Worm (Caenorhabditis elegans) whole organism, young adult: ENCODE measurements around the gene W04B5.8.

Experiments used
- F49E8.2 ChIP-seq: sonication (generic microtip); optimal IDR thresholded peaks from 3 replicates; lab custom pipeline; 2017; ENCODE audit warnings: missing genetic modification characterization, mild to moderate bottlenecking, missing compliant biosample characterization, antibody characterized with exemption, moderate library complexity; ENCODE audit not compliant: insufficient read depth
- T07F8.4 ChIP-seq: sonication (generic microtip); optimal IDR thresholded peaks from 2 replicates; lab custom pipeline; 2016; ENCODE audit warnings: mild to moderate bottlenecking, missing genetic modification characterization, moderate library complexity, missing compliant biosample characterization
- ama-1 ChIP-seq, 3 experiments: fragments of 150-350 bp in 1 of 3; sonication (generic microtip) in 2 of 3; optimal IDR thresholded peaks; 2 replicates each; lab custom pipeline; 2014 to 2018; ENCODE audit warnings: missing biosample characterization in 2 of 3, missing genetic modification characterization in 2 of 3, missing genetic modification reagents in 2 of 3
- cebp-2 ChIP-seq: fragments of 200-800 bp; sonication (Bioruptor generic); IDR thresholded peaks from 2 replicates; pipeline ENCODE4 v1.3.6; 2022; ENCODE audit warnings: missing genetic modification characterization, missing compliant biosample characterization
- efl-1 ChIP-seq: fragments of 150-350 bp; optimal IDR thresholded peaks from 2 replicates; lab custom pipeline; 2014; ENCODE audit warnings: missing biosample characterization, missing genetic modification reagents, missing genetic modification characterization
- ets-4 ChIP-seq: fragments of 200-800 bp; sonication (Bioruptor generic); optimal IDR thresholded peaks from 2 replicates; lab custom pipeline; 2018; ENCODE audit warnings: mild to moderate bottlenecking, missing genetic modification characterization, missing compliant biosample characterization
- mes-4 ChIP-seq: sonication (generic microtip); optimal IDR thresholded peaks from 2 replicates; lab custom pipeline; 2016; ENCODE audit warnings: missing genotype, missing genetic modification characterization, missing compliant biosample characterization
- nhr-120 ChIP-seq: fragments of 200-800 bp; sonication (Bioruptor generic); IDR thresholded peaks from 2 replicates; pipeline ENCODE4 v1.3.6; 2022; ENCODE audit warnings: missing genetic modification characterization, missing compliant biosample characterization
- unc-62 ChIP-seq: fragments of 150-350 bp; optimal IDR thresholded peaks from 2 replicates; lab custom pipeline; 2014; ENCODE audit warnings: missing biosample characterization, missing genetic modification reagents, missing genetic modification characterization
- xnd-1 ChIP-seq: sonication (generic microtip); optimal IDR thresholded peaks from 2 replicates; lab custom pipeline; 2016; ENCODE audit warnings: missing genotype, missing genetic modification reagents, missing genetic modification characterization, missing compliant biosample characterization

DNA sequence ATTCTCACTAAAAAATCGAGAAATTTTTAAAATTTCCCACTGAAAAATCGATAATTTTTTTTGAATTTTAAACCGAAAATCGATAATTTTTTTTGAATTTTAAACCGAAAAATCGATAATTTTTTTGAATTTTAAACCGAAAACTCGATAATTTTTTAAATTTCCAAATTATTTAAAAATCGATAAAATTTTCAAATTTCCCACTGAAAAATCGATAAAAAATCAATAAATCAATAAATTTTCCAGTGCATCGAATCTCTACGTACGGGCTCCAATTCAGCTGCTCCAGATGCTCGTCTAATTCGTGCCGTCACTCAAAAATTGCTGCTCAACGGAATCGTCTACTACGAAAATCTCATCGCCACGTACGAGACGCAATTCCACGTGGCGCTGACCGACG is 52.5 kb downstream of the W04B5.8 start:
- TF ChIP-seq nhr-120 (GFP tag; lab: Robert Waterston, UW) (no peak), mes-4 (tag; lab: Kevin White, UChicago) (no peak), xnd-1 (no peak), ama-1 (optimal IDR thresholded peaks at IDR 0.05; lab: Kevin White, UChicago) (no peak), ama-1 (GFP tag; optimal IDR thresholded peaks at IDR 0.05; lab: Kevin White, UChicago) (no peak), unc-62 (GFP tag; lab: Kevin White, UChicago) (no peak), T07F8.4 (tag; lab: Kevin White, UChicago) (no peak), ets-4 (GFP tag; lab: Kevin White, UChicago) (no peak), efl-1 (no peak), cebp-2 (GFP tag; lab: Robert Waterston, UW) (no peak), F49E8.2 (tag; lab: Kevin White, UChicago) (no peak)
